Fruit fly (Drosophila melanogaster) whole organism, embryonic: ENCODE results near the gene tau.
A peak's percentile ranks its signal among the peaks of the same experiment; 100 is the strongest.

Source experiments
- Aef1 ChIP-seq: fragments of 200-800 bp; sonication (Bioruptor generic); IDR thresholded peaks from 3 replicates; pipeline ENCODE4 v1.3.6; 2022; ENCODE audit warnings: missing biosample characterization, missing genetic modification characterization
- CG10274 ChIP-seq: fragments of 200-800 bp; sonication (Bioruptor generic); optimal IDR thresholded peaks from 3 replicates; lab custom pipeline; 2017; ENCODE audit warnings: missing biosample characterization, mild to moderate bottlenecking, missing genetic modification characterization
- CG10543 ChIP-seq: fragments of 200-800 bp; sonication (Bioruptor generic); optimal IDR thresholded peaks from 3 replicates; lab custom pipeline; 2017; ENCODE audit warnings: missing biosample characterization, mild to moderate bottlenecking, missing genetic modification characterization, moderate library complexity
- CG10959 ChIP-seq: fragments of 200-800 bp; sonication (Bioruptor generic); IDR thresholded peaks from 2 replicates; pipeline ENCODE4 v1.3.6; 2022; ENCODE audit warnings: missing biosample characterization, missing genetic modification characterization
- CG11247 ChIP-seq: fragments of 200-800 bp; sonication (Bioruptor generic); IDR thresholded peaks from 2 replicates; pipeline ENCODE4 v1.3.6; 2022; ENCODE audit warnings: missing biosample characterization, missing genetic modification characterization
- CG13624 ChIP-seq: fragments of 200-800 bp; sonication (Bioruptor generic); optimal IDR thresholded peaks from 2 replicates; lab custom pipeline; 2016; ENCODE audit warnings: missing biosample characterization, missing genetic modification characterization
- CG16815 ChIP-seq: fragments of 200-800 bp; sonication (Bioruptor generic); optimal IDR thresholded peaks from 3 replicates; lab custom pipeline; 2017; ENCODE audit warnings: missing biosample characterization, mild to moderate bottlenecking, missing genetic modification characterization
- CG17612 ChIP-seq: fragments of 200-800 bp; sonication (Bioruptor generic); IDR thresholded peaks from 2 replicates; pipeline ENCODE4 v1.3.6; 2022; ENCODE audit warnings: missing biosample characterization, missing genetic modification characterization
- CG1832 ChIP-seq: fragments of 200-800 bp; sonication (Bioruptor generic); optimal IDR thresholded peaks from 2 replicates; lab custom pipeline; 2017; ENCODE audit warnings: missing biosample characterization, mild to moderate bottlenecking, missing genetic modification characterization, inconsistent platforms
- CG18599 ChIP-seq: fragments of 200-800 bp; sonication (Bioruptor generic); optimal IDR thresholded peaks from 3 replicates; lab custom pipeline; 2017; ENCODE audit warnings: missing biosample characterization, missing genetic modification characterization, mild to moderate bottlenecking, moderate library complexity, missing genetic modification reagents
- CG18619 ChIP-seq: fragments of 200-800 bp; sonication (Bioruptor generic); optimal IDR thresholded peaks from 3 replicates; lab custom pipeline; 2017; ENCODE audit warnings: missing biosample characterization, mild to moderate bottlenecking, missing genetic modification characterization
- CG2120 ChIP-seq: fragments of 200-800 bp; sonication (Bioruptor generic); optimal IDR thresholded peaks from 3 replicates; lab custom pipeline; 2016; ENCODE audit warnings: missing biosample characterization, missing genetic modification characterization
- CG5180 ChIP-seq: fragments of 200-800 bp; sonication (Bioruptor generic); optimal IDR thresholded peaks from 3 replicates; lab custom pipeline; 2017; ENCODE audit warnings: missing biosample characterization, missing genetic modification characterization, mild to moderate bottlenecking, moderate library complexity, missing genetic modification reagents
- CG5953 ChIP-seq: fragments of 200-800 bp; sonication (Bioruptor generic); IDR thresholded peaks from 2 replicates; pipeline ENCODE4 v1.3.6; 2022; ENCODE audit warnings: missing biosample characterization, missing genetic modification characterization
- CG6254 ChIP-seq: fragments of 200-800 bp; sonication (Bioruptor generic); optimal IDR thresholded peaks from 3 replicates; lab custom pipeline; 2017; ENCODE audit warnings: mild to moderate bottlenecking, missing biosample characterization, missing genetic modification reagents, missing genetic modification characterization
- CG6272 ChIP-seq: fragments of 200-800 bp; sonication (Bioruptor generic); IDR thresholded peaks from 2 replicates; pipeline ENCODE4 v1.3.6; 2022; ENCODE audit warnings: missing biosample characterization, missing genetic modification characterization
- CG6854 ChIP-seq: fragments of 200-800 bp; sonication (Bioruptor generic); optimal IDR thresholded peaks from 3 replicates; lab custom pipeline; 2017; ENCODE audit warnings: missing biosample characterization, mild to moderate bottlenecking, missing genetic modification characterization
- CG7786 ChIP-seq: fragments of 200-800 bp; sonication (Bioruptor generic); optimal IDR thresholded peaks from 2 replicates; lab custom pipeline; 2016; ENCODE audit warnings: missing biosample characterization, missing genetic modification characterization
- CG7839 ChIP-seq: fragments of 200-800 bp; sonication (Bioruptor generic); optimal IDR thresholded peaks from 3 replicates; lab custom pipeline; 2018; ENCODE audit warnings: missing biosample characterization, mild to moderate bottlenecking, missing genetic modification characterization, moderate library complexity
- CG9437 ChIP-seq: fragments of 200-800 bp; sonication (Bioruptor generic); optimal IDR thresholded peaks from 2 replicates; lab custom pipeline; 2018; ENCODE audit warnings: missing biosample characterization, mild to moderate bottlenecking, missing genetic modification characterization
- CoRest ChIP-seq: fragments of 200-800 bp; sonication (Bioruptor generic); optimal IDR thresholded peaks from 3 replicates; lab custom pipeline; 2018; ENCODE audit warnings: missing biosample characterization, mild to moderate bottlenecking, missing genetic modification characterization, moderate library complexity
- D19A ChIP-seq: fragments of 200-800 bp; optimal IDR thresholded peaks from 3 replicates; lab custom pipeline; 2019; ENCODE audit warnings: missing biosample characterization, mild to moderate bottlenecking, missing genetic modification characterization, moderate library complexity
- Gug ChIP-seq: fragments of 200-800 bp; sonication (Bioruptor generic); IDR thresholded peaks from 4 replicates; pipeline ENCODE4 v1.3.6; 2022; ENCODE audit warnings: missing biosample characterization, missing genetic modification characterization
- H2.0 ChIP-seq: fragments of 200-800 bp; sonication (Bioruptor generic); IDR thresholded peaks from 2 replicates; pipeline ENCODE4 v1.3.6; 2022; ENCODE audit warnings: missing biosample characterization, missing genetic modification characterization
- Hey ChIP-seq: fragments of 200-800 bp; sonication (Bioruptor generic); optimal IDR thresholded peaks from 3 replicates; lab custom pipeline; 2018; ENCODE audit warnings: missing biosample characterization, mild to moderate bottlenecking, missing genetic modification characterization
- Hr78 ChIP-seq, 2 experiments: fragments of 200-800 bp in 1 of 2; fragments of >200 bp in 1 of 2; sonication (Bioruptor generic) in 1 of 2; optimal IDR thresholded peaks; 2 replicates each; lab custom pipeline; 2017 to 2019; ENCODE audit warnings: missing biosample characterization in 2 of 2, missing genetic modification characterization in 2 of 2, mild to moderate bottlenecking in 1 of 2, moderate library complexity in 1 of 2
- ab ChIP-seq: fragments of 200-800 bp; sonication (Bioruptor generic); optimal IDR thresholded peaks from 2 replicates; lab custom pipeline; 2016; ENCODE audit warnings: missing biosample characterization, missing genetic modification characterization
- abd-A ChIP-seq: fragments of 200-800 bp; sonication (Bioruptor generic); optimal IDR thresholded peaks from 3 replicates; lab custom pipeline; 2019; ENCODE audit warnings: missing biosample characterization, mild to moderate bottlenecking, missing genetic modification characterization, moderate library complexity
- cato ChIP-seq: fragments of 200-800 bp; sonication (Bioruptor generic); optimal IDR thresholded peaks from 2 replicates; lab custom pipeline; 2016; ENCODE audit warnings: missing biosample characterization, missing genetic modification characterization, borderline replicate concordance
- corto ChIP-seq: fragments of 200-800 bp; sonication (Bioruptor generic); optimal IDR thresholded peaks from 2 replicates; lab custom pipeline; 2016; ENCODE audit warnings: missing biosample characterization, mild to moderate bottlenecking, missing genetic modification characterization, moderate library complexity
- gem ChIP-seq: fragments of 200-800 bp; sonication (Bioruptor generic); optimal IDR thresholded peaks from 2 replicates; lab custom pipeline; 2019; ENCODE audit warnings: missing biosample characterization, mild to moderate bottlenecking, missing genetic modification characterization, moderate library complexity
- ind ChIP-seq: fragments of 200-800 bp; sonication (Bioruptor generic); optimal IDR thresholded peaks from 3 replicates; lab custom pipeline; 2016; ENCODE audit warnings: missing biosample characterization, missing genetic modification characterization
- lilli ChIP-seq: fragments of 200-800 bp; sonication (Bioruptor generic); optimal IDR thresholded peaks from 3 replicates; lab custom pipeline; 2016; ENCODE audit warnings: missing biosample characterization, missing genetic modification characterization
- maf-S ChIP-seq: fragments of 200-800 bp; sonication (Bioruptor generic); optimal IDR thresholded peaks from 2 replicates; lab custom pipeline; 2016; ENCODE audit warnings: missing biosample characterization, missing genetic modification characterization
- peb ChIP-seq: fragments of 200-800 bp; sonication (Bioruptor generic); IDR thresholded peaks from 2 replicates; pipeline ENCODE4 v1.3.6; 2022; ENCODE audit warnings: missing biosample characterization, missing genetic modification characterization
- pfk ChIP-seq: fragments of 200-800 bp; sonication (Bioruptor generic); optimal IDR thresholded peaks from 2 replicates; lab custom pipeline; 2018; ENCODE audit warnings: missing biosample characterization, mild to moderate bottlenecking, missing genetic modification characterization, moderate library complexity
- rib ChIP-seq: fragments of 200-800 bp; sonication (Bioruptor generic); IDR thresholded peaks from 2 replicates; pipeline ENCODE4 v1.3.6; 2022; ENCODE audit warnings: missing biosample characterization, missing genetic modification characterization
- row ChIP-seq: fragments of 200-800 bp; sonication (Bioruptor generic); IDR thresholded peaks from 3 replicates; pipeline ENCODE4 v1.3.6; 2022; ENCODE audit warnings: missing biosample characterization, missing genetic modification characterization
- sd ChIP-seq: fragments of 200-800 bp; sonication (Bioruptor generic); optimal IDR thresholded peaks from 3 replicates; lab custom pipeline; 2018; ENCODE audit warnings: missing biosample characterization, mild to moderate bottlenecking, missing genetic modification characterization, moderate library complexity
- seq ChIP-seq: fragments of 200-800 bp; sonication (Bioruptor generic); IDR thresholded peaks from 2 replicates; pipeline ENCODE4 v1.3.6; 2022; ENCODE audit warnings: missing biosample characterization, missing genetic modification characterization
- shn ChIP-seq: fragments of 200-800 bp; sonication (Bioruptor generic); optimal IDR thresholded peaks from 3 replicates; lab custom pipeline; 2016; ENCODE audit warnings: missing biosample characterization, missing genetic modification characterization
- sim ChIP-seq: fragments of 200-800 bp; sonication (Bioruptor generic); IDR thresholded peaks from 2 replicates; pipeline ENCODE4 v1.3.6; 2022; ENCODE audit warnings: missing biosample characterization, missing genetic modification characterization
- so ChIP-seq: fragments of 200-800 bp; sonication (Bioruptor generic); IDR thresholded peaks from 3 replicates; pipeline ENCODE4 v1.3.6; 2022; ENCODE audit warnings: missing biosample characterization, missing genetic modification characterization
- sr ChIP-seq: fragments of 200-800 bp; sonication (Bioruptor generic); IDR thresholded peaks from 3 replicates; pipeline ENCODE4 v1.3.6; 2022; ENCODE audit warnings: missing biosample characterization, missing genetic modification characterization
- ttk ChIP-seq: fragments of 200-800 bp; sonication (Bioruptor generic); IDR thresholded peaks from 2 replicates; pipeline ENCODE4 v2.1.2; 2022; ENCODE audit warnings: missing biosample characterization, missing genetic modification characterization
- vfl ChIP-seq: fragments of 200-800 bp; sonication (Bioruptor generic); optimal IDR thresholded peaks from 2 replicates; lab custom pipeline; 2016; ENCODE audit warnings: missing biosample characterization, missing genetic modification characterization
- zfh1 ChIP-seq: fragments of 200-800 bp; sonication (Bioruptor generic); IDR thresholded peaks from 3 replicates; pipeline ENCODE4 v1.3.6; 2022; ENCODE audit warnings: missing biosample characterization, missing genetic modification characterization

tau gene

DNA sequence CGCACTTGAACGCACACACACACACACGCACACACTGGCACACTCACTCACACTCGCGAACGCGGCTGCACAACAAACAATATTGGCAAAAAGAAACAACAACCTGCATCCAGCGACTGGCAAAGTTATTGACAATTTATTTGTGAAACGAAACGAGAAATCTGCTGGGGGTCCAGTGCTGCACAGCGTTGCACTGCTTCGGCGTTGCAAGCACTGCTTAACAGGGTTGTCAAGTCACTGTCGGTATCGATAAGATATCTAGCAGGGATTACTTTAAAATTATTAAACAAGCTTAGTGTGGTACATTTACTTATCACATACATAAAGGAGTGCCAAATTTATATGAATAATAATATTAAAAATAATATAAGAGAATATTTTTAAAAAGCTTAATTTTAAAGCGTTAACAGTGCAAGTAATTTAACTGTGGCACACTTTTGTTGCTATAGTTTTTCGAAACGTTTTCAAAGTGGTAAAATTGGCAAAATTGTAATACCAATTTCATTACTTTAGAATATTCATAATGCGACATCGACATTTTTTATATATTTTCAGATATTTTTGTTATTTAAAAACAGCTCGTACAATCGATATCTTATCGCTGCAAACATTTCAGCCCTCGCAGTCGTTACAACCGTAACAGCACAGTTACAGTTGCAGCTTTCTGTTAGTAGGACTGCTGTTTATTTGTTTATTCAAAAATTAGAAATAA, 49.4 kb downstream of the tau start, which contains the start of the genes dsd and Tusp (continued):
- TF ChIP-seq CG6254 (GFP tag; lab: Kevin White, UChicago) (peak; percentile 16), shn (GFP tag; lab: Kevin White, UChicago) (peak; percentile 75), row (GFP tag; lab: Robert Waterston, UW) (peak; percentile 91), CoRest (tag; lab: Kevin White, UChicago) (peak; percentile 75), Aef1 (GFP tag; lab: Robert Waterston, UW) (peak; percentile 77)
- TF ChIP-seq, all 482 proteins: peak for 379

dm6 chr3R:27605534-27606250, 51.1 kb downstream of the tau start:
- TF ChIP-seq peb = no peak
- peak; percentile 18 for TF ChIP-seq CG18599 (GFP tag; lab: Kevin White, UChicago)
- TF ChIP-seq CG7839 (tag; lab: Kevin White, UChicago) = peak; percentile 3
- no peak for TF ChIP-seq CG7786 (GFP tag; lab: Kevin White, UChicago)
- no peak for TF ChIP-seq H2.0 (GFP tag; lab: Robert Waterston, UW)
- no peak for TF ChIP-seq corto (GFP tag; lab: Kevin White, UChicago)
- TF ChIP-seq Hr78 (GFP tag; optimal IDR thresholded peaks at IDR 0.05; lab: Kevin White, UChicago) = peak in 1 of 2 experiments; percentile 55
- no peak for TF ChIP-seq so (GFP tag; lab: Robert Waterston, UW)
- no peak for TF ChIP-seq Gug (GFP tag; lab: Robert Waterston, UW)
- no peak for TF ChIP-seq CG6272 (GFP tag; lab: Robert Waterston, UW)
- TF ChIP-seq abd-A (tag; lab: Kevin White, UChicago) = no peak
- peak; percentile 56 for TF ChIP-seq CG10543 (GFP tag; lab: Kevin White, UChicago)
- peak; percentile 33 for TF ChIP-seq gem (tag; lab: Kevin White, UChicago)
- TF ChIP-seq CG16815 = no peak
- TF ChIP-seq CG11247 (GFP tag; lab: Robert Waterston, UW) = no peak
- TF ChIP-seq D19A (tag; lab: Kevin White, UChicago) = no peak
- no peak for TF ChIP-seq CG17612 (GFP tag; lab: Robert Waterston, UW)
- TF ChIP-seq CG5953 (GFP tag; lab: Robert Waterston, UW) = 0 out of 2 replicates have a peak, but pooled peaks have one; percentile 35
- no peak for TF ChIP-seq CG13624
- TF ChIP-seq sr (GFP tag; lab: Robert Waterston, UW) = no peak
- TF ChIP-seq CG10274 (GFP tag; lab: Kevin White, UChicago) = no peak
- TF ChIP-seq CG5180 (GFP tag; lab: Kevin White, UChicago) = peak; percentile 12
- no peak for TF ChIP-seq CG9437 (GFP tag; lab: Kevin White, UChicago)
- no peak for TF ChIP-seq CG1832
- TF ChIP-seq pfk = no peak
- no peak for TF ChIP-seq CG10959
- TF ChIP-seq CG2120 (GFP tag; lab: Kevin White, UChicago) = peak; percentile 47
- TF ChIP-seq Hey (tag; lab: Kevin White, UChicago) = peak; percentile 49
- no peak for TF ChIP-seq lilli
- peak; percentile 55 for TF ChIP-seq row (GFP tag; lab: Robert Waterston, UW)
- peak; percentile 96 for TF ChIP-seq sd (tag; lab: Kevin White, UChicago)
- TF ChIP-seq CG18619 (GFP tag; lab: Kevin White, UChicago) = peak; percentile 1
- TF ChIP-seq ttk (GFP tag; lab: Robert Waterston, UW) = no peak
- TF ChIP-seq ind (GFP tag; lab: Kevin White, UChicago) = no peak
- no peak for TF ChIP-seq ab
- TF ChIP-seq vfl = no peak
- no peak for TF ChIP-seq maf-S (GFP tag; lab: Kevin White, UChicago)
- no peak for TF ChIP-seq sim (GFP tag; lab: Robert Waterston, UW)
- no peak for TF ChIP-seq rib (GFP tag; lab: Robert Waterston, UW)
- TF ChIP-seq seq (GFP tag; lab: Robert Waterston, UW) = no peak
- TF ChIP-seq zfh1 (GFP tag; lab: Robert Waterston, UW) = no peak
- no peak for TF ChIP-seq CG6854 (GFP tag; lab: Kevin White, UChicago)
- TF ChIP-seq cato (GFP tag; lab: Kevin White, UChicago) = no peak
